Worm (Caenorhabditis elegans) whole organism, L3 larva: Measurements from ENCODE around the gene zig-5.

Experiments used
- unc-62 ChIP-seq: fragments of 150-350 bp; sonication (generic microtip); optimal IDR thresholded peaks from 4 replicates; lab custom pipeline; 2014; ENCODE audit warnings: missing biosample characterization, missing genetic modification reagents, missing genetic modification characterization
- ztf-11 ChIP-seq: fragments of 150-350 bp; optimal IDR thresholded peaks from 2 replicates; lab custom pipeline; 2014; ENCODE audit warnings: missing biosample characterization, missing genetic modification characterization

DNA sequence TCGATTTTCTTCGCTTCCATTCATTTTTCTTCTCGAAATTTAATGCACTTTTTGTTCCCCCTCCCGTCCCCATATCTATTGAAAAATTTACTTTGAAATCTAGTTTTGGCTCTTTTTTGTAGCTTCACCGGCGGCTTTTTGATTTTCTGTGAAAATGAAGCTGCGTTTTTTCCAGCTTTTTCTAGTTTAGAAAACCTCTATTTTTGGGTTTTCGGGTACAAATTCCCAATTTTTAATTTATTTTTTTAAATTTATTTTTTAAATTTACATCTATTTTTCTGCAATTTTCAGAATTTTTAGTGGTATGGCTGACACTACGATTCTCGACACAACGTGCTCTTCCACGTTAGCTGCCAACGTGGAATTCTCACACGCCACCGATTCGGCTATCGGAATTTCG lies 6.2 kb downstream of the zig-5 start, which contains the start of gene strd-1:
- TF ChIP-seq ztf-11 (tag; lab: Kevin White, UChicago) = no peak
- no peak for TF ChIP-seq unc-62 (GFP tag; lab: Kevin White, UChicago)
